Worm (Caenorhabditis elegans) whole organism, midembryonic: ENCODE data around the gene M117.6.

Experiments
- T22C8.4 ChIP-seq: fragments of 200-800 bp; sonication (Bioruptor generic); IDR thresholded peaks from 2 replicates; pipeline ENCODE4 v1.3.6; 2022; ENCODE audit warnings: missing genetic modification characterization, missing compliant biosample characterization
- cog-1 ChIP-seq: sonication (generic microtip); optimal IDR thresholded peaks from 2 replicates; lab custom pipeline; 2016; ENCODE audit warnings: missing genetic modification characterization, missing compliant biosample characterization
- flt-1 ChIP-seq: fragments of 200-800 bp; sonication (Bioruptor generic); IDR thresholded peaks from 2 replicates; pipeline ENCODE4 v1.3.6; 2022; ENCODE audit warnings: missing genetic modification characterization, missing compliant biosample characterization
- klf-2 ChIP-seq: fragments of 200-800 bp; sonication (Bioruptor generic); conservative IDR thresholded peaks from 2 replicates; pipeline ENCODE4 v1.3.6; 2022; ENCODE audit warnings: missing genetic modification reagents, missing genetic modification characterization, missing compliant biosample characterization
- med-1 ChIP-seq: sonication (generic microtip); optimal IDR thresholded peaks from 2 replicates; lab custom pipeline; 2017; ENCODE audit warnings: missing genetic modification characterization, mild to moderate bottlenecking, missing compliant biosample characterization, antibody characterized with exemption, missing genetic modification reagents; ENCODE audit not compliant: insufficient read depth
- ref-1 ChIP-seq: fragments of 200-800 bp; sonication (Bioruptor generic); conservative IDR thresholded peaks from 2 replicates; pipeline ENCODE4 v1.3.6; 2022; ENCODE audit warnings: missing genetic modification reagents, missing genetic modification characterization, missing compliant biosample characterization
- tab-1 ChIP-seq: fragments of 200-800 bp; sonication (Bioruptor generic); IDR thresholded peaks from 2 replicates; pipeline ENCODE4 v1.3.6; 2022; ENCODE audit warnings: missing genetic modification characterization, missing compliant biosample characterization
- ztf-23 ChIP-seq: fragments of 200-800 bp; sonication (Bioruptor generic); IDR thresholded peaks from 2 replicates; pipeline ENCODE4 v1.3.6; 2022; ENCODE audit warnings: missing genetic modification reagents, missing genetic modification characterization, missing compliant biosample characterization
- ztf-29 ChIP-seq: fragments of 200-800 bp; sonication (Bioruptor generic); IDR thresholded peaks from 2 replicates; pipeline ENCODE4 v1.3.6; 2022; ENCODE audit warnings: missing genetic modification reagents, missing genetic modification characterization, missing compliant biosample characterization

M117.6 gene

ce11 chrIV:11782846-11783245 lies 45.1 kb downstream of the M117.6 start:
- TF ChIP-seq T22C8.4 (GFP tag; lab: Robert Waterston, UW) (no peak), ztf-23 (GFP tag; lab: Robert Waterston, UW) (no peak), cog-1 (tag; lab: Kevin White, UChicago) (no peak), ref-1 (no peak), klf-2 (GFP tag; lab: Robert Waterston, UW) (no peak), flt-1 (GFP tag; lab: Robert Waterston, UW) (no peak), tab-1 (GFP tag; lab: Robert Waterston, UW) (no peak), med-1 (GFP tag; lab: Kevin White, UChicago) (no peak)

ce11 chrIV:11779028-11779427 lies 48.9 kb downstream of the M117.6 start, which contains the start of gene lpr-2:
Gene lpr-2, plus strand, starts transcription at chrIV:11779216.
- TF ChIP-seq T22C8.4 (GFP tag; lab: Robert Waterston, UW) (no peak), ztf-29 (GFP tag; lab: Robert Waterston, UW) (no peak)
